Worm (Caenorhabditis elegans): ENCODE data around the gene C16E9.2.

DNA sequence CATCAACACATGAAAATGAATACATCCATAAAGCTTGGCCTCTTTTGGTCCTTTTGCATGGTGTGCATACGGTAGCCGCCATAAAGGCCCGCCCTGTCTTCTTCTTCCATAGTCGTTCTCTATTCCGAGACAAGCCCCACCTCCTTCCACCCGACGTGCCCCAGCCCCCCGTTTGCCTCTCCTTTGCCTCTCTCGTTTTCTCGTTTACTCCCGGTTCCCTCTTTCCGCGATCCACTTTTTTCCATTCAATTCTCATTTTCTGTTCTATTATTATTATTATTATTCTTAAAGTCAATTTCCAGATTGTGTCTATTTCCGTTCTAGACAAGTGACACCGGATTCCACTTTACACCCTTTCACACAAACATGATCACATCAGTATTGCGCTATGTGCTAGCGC lies 46.2 kb upstream of the C16E9.2 start, which contains the start of gene unc-6:
- TF ChIP-seq med-1 (GFP tag; optimal IDR thresholded peaks at IDR 0.05; ENCODE audit: insufficient read depth) (no peak), flt-1 (GFP tag; IDR thresholded peaks at IDR 0.05) (no peak), ztf-29 (GFP tag; IDR thresholded peaks at IDR 0.05) (no peak), ztf-23 (GFP tag; IDR thresholded peaks at IDR 0.05) (no peak)

All from whole organism, midembryonic.